Fruit fly (Drosophila melanogaster) whole organism, embryonic: ENCODE measurements around the gene Cand1.

Experiments used
- Atf6 ChIP-seq: fragments of 200-800 bp; sonication (Bioruptor generic); IDR thresholded peaks from 2 replicates; pipeline ENCODE4 v1.3.6; 2022; ENCODE audit warnings: missing biosample characterization, missing genetic modification characterization
- Bgb ChIP-seq: fragments of 200-800 bp; sonication (Bioruptor generic); IDR thresholded peaks from 2 replicates; pipeline ENCODE4 v1.3.6; 2022; ENCODE audit warnings: missing biosample characterization, missing genetic modification characterization; ENCODE audit not compliant: partially characterized antibody
- CG10209 ChIP-seq: fragments of 200-800 bp; sonication (Bioruptor generic); optimal IDR thresholded peaks from 3 replicates; lab custom pipeline; 2017; ENCODE audit warnings: missing biosample characterization, mild to moderate bottlenecking, missing genetic modification characterization, missing genetic modification reagents
- CG10267 ChIP-seq: fragments of 200-800 bp; sonication (Bioruptor generic); optimal IDR thresholded peaks from 2 replicates; lab custom pipeline; 2018; ENCODE audit warnings: missing biosample characterization, mild to moderate bottlenecking, missing genetic modification characterization, moderate library complexity
- CG10565 ChIP-seq: fragments of 200-800 bp; sonication (Bioruptor generic); optimal IDR thresholded peaks from 3 replicates; lab custom pipeline; 2016; ENCODE audit warnings: missing biosample characterization, mild to moderate bottlenecking, missing genetic modification characterization
- CG11085 ChIP-seq: fragments of 200-800 bp; sonication (Bioruptor generic); IDR thresholded peaks from 2 replicates; pipeline ENCODE4 v1.3.6; 2022; ENCODE audit warnings: missing biosample characterization, missing genetic modification characterization
- CG11504 ChIP-seq: fragments of 200-800 bp; sonication (Bioruptor generic); optimal IDR thresholded peaks from 3 replicates; lab custom pipeline; 2019; ENCODE audit warnings: missing biosample characterization, mild to moderate bottlenecking, missing genetic modification characterization, moderate library complexity
- CG12391 ChIP-seq: fragments of 200-800 bp; sonication (Bioruptor generic); optimal IDR thresholded peaks from 3 replicates; lab custom pipeline; 2018; ENCODE audit warnings: missing biosample characterization, mild to moderate bottlenecking, missing genetic modification characterization, moderate library complexity
- CG12942 ChIP-seq: fragments of 200-800 bp; sonication (Bioruptor generic); optimal IDR thresholded peaks from 3 replicates; lab custom pipeline; 2016; ENCODE audit warnings: missing biosample characterization, missing genetic modification characterization
- CG15011 ChIP-seq: fragments of 200-800 bp; sonication (Bioruptor generic); optimal IDR thresholded peaks from 3 replicates; lab custom pipeline; 2018; ENCODE audit warnings: missing biosample characterization, mild to moderate bottlenecking, missing genetic modification characterization
- CG15073 ChIP-seq: fragments of 200-800 bp; sonication (Bioruptor generic); optimal IDR thresholded peaks from 2 replicates; lab custom pipeline; 2016; ENCODE audit warnings: missing biosample characterization, missing genetic modification characterization
- CG1529 ChIP-seq: fragments of 200-800 bp; sonication (Bioruptor generic); optimal IDR thresholded peaks from 3 replicates; lab custom pipeline; 2018; ENCODE audit warnings: missing biosample characterization, missing genetic modification characterization
- CG16813 ChIP-seq: fragments of 200-800 bp; sonication (Bioruptor generic); IDR thresholded peaks from 3 replicates; pipeline ENCODE4 v1.3.6; 2022; ENCODE audit warnings: missing biosample characterization, missing genetic modification characterization; ENCODE audit not compliant: partially characterized antibody
- CG1792 ChIP-seq: fragments of 200-800 bp; sonication (Bioruptor generic); optimal IDR thresholded peaks from 2 replicates; lab custom pipeline; 2016; ENCODE audit warnings: missing biosample characterization, missing genetic modification characterization
- CG2712 ChIP-seq: fragments of 200-800 bp; optimal IDR thresholded peaks from 3 replicates; lab custom pipeline; 2019; ENCODE audit warnings: missing biosample characterization, mild to moderate bottlenecking, missing genetic modification characterization, moderate library complexity
- CG34224 ChIP-seq: fragments of 200-800 bp; sonication (Bioruptor generic); IDR thresholded peaks from 3 replicates; pipeline ENCODE4 v1.3.6; 2022; ENCODE audit warnings: missing biosample characterization, missing genetic modification characterization; ENCODE audit not compliant: partially characterized antibody
- CG4707 ChIP-seq: fragments of 200-800 bp; sonication (Bioruptor generic); optimal IDR thresholded peaks from 2 replicates; lab custom pipeline; 2018; ENCODE audit warnings: missing biosample characterization, mild to moderate bottlenecking, missing genetic modification characterization, moderate library complexity
- CG6683 ChIP-seq: fragments of 200-800 bp; sonication (Bioruptor generic); optimal IDR thresholded peaks from 2 replicates; lab custom pipeline; 2017; ENCODE audit warnings: missing biosample characterization, mild to moderate bottlenecking, missing genetic modification characterization, missing genetic modification reagents
- CG6791 ChIP-seq: fragments of 200-800 bp; sonication (Bioruptor generic); IDR thresholded peaks from 3 replicates; pipeline ENCODE4 v1.3.6; 2022; ENCODE audit warnings: missing biosample characterization, missing genetic modification characterization; ENCODE audit not compliant: partially characterized antibody
- CG6854 ChIP-seq: fragments of 200-800 bp; sonication (Bioruptor generic); optimal IDR thresholded peaks from 3 replicates; lab custom pipeline; 2017; ENCODE audit warnings: missing biosample characterization, mild to moderate bottlenecking, missing genetic modification characterization
- CG7271 ChIP-seq: fragments of 200-800 bp; sonication (Bioruptor generic); optimal IDR thresholded peaks from 2 replicates; lab custom pipeline; 2018; ENCODE audit warnings: missing biosample characterization, mild to moderate bottlenecking, missing genetic modification characterization, moderate library complexity
- CG7987 ChIP-seq: fragments of 200-800 bp; sonication (Bioruptor generic); optimal IDR thresholded peaks from 2 replicates; lab custom pipeline; 2018; ENCODE audit warnings: missing biosample characterization, mild to moderate bottlenecking, missing genetic modification characterization, moderate library complexity
- CG9727 ChIP-seq: fragments of 200-800 bp; sonication (Bioruptor generic); optimal IDR thresholded peaks from 3 replicates; lab custom pipeline; 2017; ENCODE audit warnings: missing biosample characterization, mild to moderate bottlenecking, missing genetic modification characterization
- Chrac-16 ChIP-seq: fragments of 200-800 bp; sonication (Bioruptor generic); optimal IDR thresholded peaks from 3 replicates; lab custom pipeline; 2016; ENCODE audit warnings: missing biosample characterization, missing genetic modification characterization
- Dek ChIP-seq: fragments of 200-800 bp; sonication (Bioruptor generic); optimal IDR thresholded peaks from 3 replicates; lab custom pipeline; 2019; ENCODE audit warnings: missing biosample characterization, mild to moderate bottlenecking, missing genetic modification characterization, moderate library complexity
- Dfd ChIP-seq, 2 experiments: fragments of >200 bp; optimal IDR thresholded peaks; 2 replicates each; lab custom pipeline; 2017; ENCODE audit warnings: missing biosample characterization in 2 of 2, missing genetic modification characterization in 2 of 2
- Fer1 ChIP-seq: fragments of 200-800 bp; sonication (Bioruptor generic); optimal IDR thresholded peaks from 2 replicates; lab custom pipeline; 2017; ENCODE audit warnings: missing biosample characterization, mild to moderate bottlenecking, missing genetic modification characterization
- HLH3B ChIP-seq: fragments of 200-800 bp; sonication (Bioruptor generic); IDR thresholded peaks from 2 replicates; pipeline ENCODE4 v1.3.6; 2022; ENCODE audit warnings: missing biosample characterization, missing genetic modification characterization
- HLHmδ ChIP-seq: fragments of 200-800 bp; sonication (Bioruptor generic); optimal IDR thresholded peaks from 2 replicates; lab custom pipeline; 2018; ENCODE audit warnings: missing biosample characterization, mild to moderate bottlenecking, missing genetic modification characterization, moderate library complexity
- MESR4 ChIP-seq: fragments of 200-800 bp; sonication (Bioruptor generic); optimal IDR thresholded peaks from 2 replicates; lab custom pipeline; 2018; ENCODE audit warnings: missing biosample characterization, mild to moderate bottlenecking, missing genetic modification characterization, moderate library complexity
- NC2β ChIP-seq: fragments of 200-800 bp; sonication (Bioruptor generic); optimal IDR thresholded peaks from 2 replicates; lab custom pipeline; 2016; ENCODE audit warnings: missing biosample characterization, missing genetic modification characterization
- NFAT ChIP-seq: fragments of 200-800 bp; sonication (Bioruptor generic); IDR thresholded peaks from 2 replicates; pipeline ENCODE4 v1.3.6; 2022; ENCODE audit warnings: missing biosample characterization, missing genetic modification characterization
- Opbp ChIP-seq: fragments of 200-800 bp; sonication (Bioruptor generic); IDR thresholded peaks from 3 replicates; pipeline ENCODE4 v1.3.6; 2022; ENCODE audit warnings: missing biosample characterization, missing genetic modification characterization; ENCODE audit not compliant: partially characterized antibody
- Sox100B ChIP-seq: fragments of 200-800 bp; sonication (Bioruptor generic); optimal IDR thresholded peaks from 3 replicates; lab custom pipeline; 2018; ENCODE audit warnings: missing biosample characterization, mild to moderate bottlenecking, missing genetic modification characterization
- Taf1 ChIP-seq: fragments of 200-800 bp; sonication (Bioruptor generic); IDR thresholded peaks from 2 replicates; pipeline ENCODE4 v1.3.6; 2022; ENCODE audit warnings: missing biosample characterization, missing genetic modification characterization
- ato ChIP-seq: fragments of 200-800 bp; sonication (Bioruptor generic); IDR thresholded peaks from 2 replicates; pipeline ENCODE4 v1.3.6; 2022; ENCODE audit warnings: missing biosample characterization, missing genetic modification characterization; ENCODE audit not compliant: partially characterized antibody
- dan ChIP-seq: fragments of 200-800 bp; sonication (Bioruptor generic); IDR thresholded peaks from 2 replicates; pipeline ENCODE4 v1.3.6; 2022; ENCODE audit warnings: missing biosample characterization, missing genetic modification characterization
- disco-r ChIP-seq: fragments of 200-800 bp; sonication (Bioruptor generic); optimal IDR thresholded peaks from 2 replicates; lab custom pipeline; 2016; ENCODE audit warnings: missing biosample characterization, missing genetic modification characterization
- gfzf ChIP-seq: fragments of 200-800 bp; sonication (Bioruptor generic); optimal IDR thresholded peaks from 2 replicates; lab custom pipeline; 2016; ENCODE audit warnings: missing biosample characterization, mild to moderate bottlenecking, missing genetic modification characterization, moderate library complexity
- grau ChIP-seq: fragments of 200-800 bp; optimal IDR thresholded peaks from 3 replicates; lab custom pipeline; 2019; ENCODE audit warnings: missing biosample characterization, mild to moderate bottlenecking, missing genetic modification characterization, moderate library complexity
- knrl ChIP-seq: fragments of 200-800 bp; sonication (Bioruptor generic); IDR thresholded peaks from 3 replicates; pipeline ENCODE4 v1.3.6; 2022; ENCODE audit warnings: missing biosample characterization, missing genetic modification characterization; ENCODE audit not compliant: partially characterized antibody
- maf-S ChIP-seq: fragments of 200-800 bp; sonication (Bioruptor generic); optimal IDR thresholded peaks from 2 replicates; lab custom pipeline; 2016; ENCODE audit warnings: missing biosample characterization, missing genetic modification characterization
- peb ChIP-seq: fragments of 200-800 bp; sonication (Bioruptor generic); IDR thresholded peaks from 2 replicates; pipeline ENCODE4 v1.3.6; 2022; ENCODE audit warnings: missing biosample characterization, missing genetic modification characterization
- pfk ChIP-seq: fragments of 200-800 bp; sonication (Bioruptor generic); optimal IDR thresholded peaks from 2 replicates; lab custom pipeline; 2018; ENCODE audit warnings: missing biosample characterization, mild to moderate bottlenecking, missing genetic modification characterization, moderate library complexity
- pnt ChIP-seq: fragments of 200-800 bp; sonication (Bioruptor generic); optimal IDR thresholded peaks from 3 replicates; lab custom pipeline; 2016; ENCODE audit warnings: missing biosample characterization, missing genetic modification characterization
- unpg ChIP-seq: fragments of 200-800 bp; sonication (Bioruptor generic); optimal IDR thresholded peaks from 3 replicates; lab custom pipeline; 2018; ENCODE audit warnings: missing biosample characterization, mild to moderate bottlenecking, missing genetic modification characterization, moderate library complexity
- wek ChIP-seq: fragments of 200-800 bp; sonication (Bioruptor generic); optimal IDR thresholded peaks from 3 replicates; lab custom pipeline; 2018; ENCODE audit warnings: missing biosample characterization, mild to moderate bottlenecking, missing genetic modification characterization, moderate library complexity
- zf30C ChIP-seq: fragments of 200-800 bp; sonication (Bioruptor generic); optimal IDR thresholded peaks from 3 replicates; lab custom pipeline; 2018; ENCODE audit warnings: missing biosample characterization, mild to moderate bottlenecking, missing genetic modification characterization

Cand1 gene

dm6 chr2L:10351130-10351529, 11.4 kb downstream of the Cand1 start (continued):
- TF ChIP-seq CG12391 (tag; lab: Kevin White, UChicago) (peak; percentile 23), disco-r (GFP tag; lab: Kevin White, UChicago) (no peak), NC2β (no peak), CG11504 (peak; percentile 71), Taf1 (GFP tag; lab: Robert Waterston, UW) (no peak), Sox100B (GFP tag; lab: Kevin White, UChicago) (peak; percentile 6), Dek (tag; lab: Kevin White, UChicago) (no peak), CG10267 (tag; lab: Kevin White, UChicago) (peak; percentile 25), pfk (GFP tag; lab: Kevin White, UChicago) (no peak), pnt (GFP tag; lab: Kevin White, UChicago) (peak; percentile 2), CG1529 (GFP tag; lab: Kevin White, UChicago) (peak; percentile 20), Dfd (GFP tag; optimal IDR thresholded peaks at IDR 0.05; lab: Kevin White, UChicago) (no peak)

DNA sequence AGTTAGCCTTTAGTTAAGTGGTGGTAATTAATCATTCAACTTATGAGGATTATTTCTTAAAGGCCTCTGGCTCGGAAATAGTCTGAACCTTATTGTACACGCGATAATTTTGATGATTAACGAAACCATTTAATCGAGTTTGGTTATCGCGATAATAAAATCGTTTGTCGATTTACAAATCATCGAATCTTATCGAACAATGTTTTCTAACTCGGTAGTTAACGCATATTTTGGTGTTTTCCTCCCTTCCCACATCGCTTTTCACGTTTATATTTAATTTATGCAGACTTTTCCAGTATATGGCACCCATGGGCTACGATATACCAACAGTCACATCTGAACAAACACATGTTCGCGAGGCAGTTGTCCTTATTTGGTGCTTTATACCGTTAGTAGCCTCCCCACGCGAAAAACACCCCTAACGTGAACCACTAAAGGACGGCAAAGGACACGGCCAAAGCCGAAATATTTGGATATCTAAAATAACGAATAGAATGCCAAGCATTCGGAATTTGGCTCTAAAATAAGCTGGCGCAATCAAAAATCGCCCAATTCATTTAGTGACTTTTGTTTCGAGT, 18.4 kb downstream of the Cand1 start, which contains the start of gene Frmd5:
Frmd5 (plus strand) TSS at position 414 of the 578 bp plus-strand sequence.
- TF ChIP-seq Chrac-16 (no peak), HLH3B (GFP tag; lab: Robert Waterston, UW) (no peak), CG9727 (no peak), peb (no peak), CG10565 (GFP tag; lab: Kevin White, UChicago) (no peak), CG34224 (GFP tag; lab: Robert Waterston, UW) (no peak), CG6791 (GFP tag; lab: Robert Waterston, UW) (peak; percentile 55; the same call in 2 of the 3 replicates), unpg (no peak), CG12942 (GFP tag; lab: Kevin White, UChicago) (no peak), ato (GFP tag; lab: Robert Waterston, UW) (0 out of 2 replicates have a peak, but pooled peaks have one; percentile 29), NFAT (GFP tag; lab: Robert Waterston, UW) (no peak), CG10209 (GFP tag; lab: Kevin White, UChicago) (no peak), CG1792 (GFP tag; lab: Kevin White, UChicago) (no peak), CG4707 (GFP tag; lab: Kevin White, UChicago) (no peak), wek (GFP tag; lab: Kevin White, UChicago) (peak; percentile 91), Opbp (GFP tag; lab: Robert Waterston, UW) (peak; percentile 67; the same call in 2 of the 3 replicates), CG6683 (GFP tag; lab: Kevin White, UChicago) (no peak), dan (GFP tag; lab: Robert Waterston, UW) (no peak), CG16813 (GFP tag; lab: Robert Waterston, UW) (peak; percentile 63; the same call in 1 of the 3 replicates), CG15011 (GFP tag; lab: Kevin White, UChicago) (no peak), zf30C (GFP tag; lab: Kevin White, UChicago) (no peak), maf-S (GFP tag; lab: Kevin White, UChicago) (no peak), gfzf (GFP tag; lab: Kevin White, UChicago) (peak; percentile 46), Bgb (0 out of 2 replicates have a peak, but pooled peaks have one; percentile 7), CG15073 (no peak), CG7987 (GFP tag; lab: Kevin White, UChicago) (no peak), CG6854 (GFP tag; lab: Kevin White, UChicago) (no peak), Atf6 (GFP tag; lab: Robert Waterston, UW) (no peak), CG2712 (tag; lab: Kevin White, UChicago) (no peak), CG7271 (no peak), MESR4 (peak; percentile 6), grau (no peak), knrl (GFP tag; lab: Robert Waterston, UW) (0 out of 3 replicates have a peak, but pooled peaks have one; percentile 25), CG11085 (GFP tag; lab: Robert Waterston, UW) (no peak), Fer1 (no peak), HLHmδ (GFP tag; lab: Kevin White, UChicago) (no peak)
